Worm (Caenorhabditis elegans) whole organism, young adult: Measurements from ENCODE around the gene F23B2.7.
A peak's percentile ranks its signal among the peaks of the same experiment; 100 is the strongest.

Experiments
- B0035.1 ChIP-seq: sonication (generic microtip); optimal IDR thresholded peaks from 2 replicates; lab custom pipeline; 2016; ENCODE audit warnings: missing genetic modification characterization, mild to moderate bottlenecking, missing compliant biosample characterization, missing genotype, missing genetic modification reagents
- C06A6.2 ChIP-seq: fragments of 200-800 bp; sonication (Bioruptor generic); conservative IDR thresholded peaks from 2 replicates; pipeline ENCODE4 v1.3.6; 2022; ENCODE audit warnings: missing genetic modification characterization, missing compliant biosample characterization
- F10E7.11 ChIP-seq: sonication (generic microtip); optimal IDR thresholded peaks from 2 replicates; lab custom pipeline; 2017; ENCODE audit warnings: mild to moderate bottlenecking, missing genetic modification characterization, moderate library complexity, missing compliant biosample characterization
- F22D6.2 ChIP-seq: sonication (generic microtip); optimal IDR thresholded peaks from 2 replicates; lab custom pipeline; 2016; ENCODE audit warnings: mild to moderate bottlenecking, missing genetic modification characterization, missing compliant biosample characterization
- F37B4.10 ChIP-seq: fragments of 200-800 bp; sonication (Bioruptor generic); IDR thresholded peaks from 2 replicates; pipeline ENCODE4 v1.3.6; 2022; ENCODE audit warnings: missing genetic modification characterization, missing compliant biosample characterization
- F39B2.1 ChIP-seq: fragments of 200-800 bp; sonication (Bioruptor generic); IDR thresholded peaks from 2 replicates; pipeline ENCODE4 v1.3.6; 2022; ENCODE audit warnings: missing genetic modification reagents, missing genetic modification characterization, missing compliant biosample characterization
- F49E8.2 ChIP-seq: sonication (generic microtip); optimal IDR thresholded peaks from 3 replicates; lab custom pipeline; 2017; ENCODE audit warnings: missing genetic modification characterization, mild to moderate bottlenecking, missing compliant biosample characterization, antibody characterized with exemption, moderate library complexity; ENCODE audit not compliant: insufficient read depth
- F52B5.7 ChIP-seq: sonication (generic microtip); optimal IDR thresholded peaks from 2 replicates; lab custom pipeline; 2016; ENCODE audit warnings: mild to moderate bottlenecking, missing genetic modification characterization, missing compliant biosample characterization
- K11D2.4 ChIP-seq: fragments of 200-800 bp; sonication (Bioruptor generic); IDR thresholded peaks from 2 replicates; pipeline ENCODE4 v1.3.6; 2022; ENCODE audit warnings: missing genetic modification reagents, missing genetic modification characterization, missing compliant biosample characterization
- Y53F4B.3 ChIP-seq: fragments of 200-800 bp; sonication (Bioruptor generic); IDR thresholded peaks from 2 replicates; pipeline ENCODE4 v1.3.6; 2022; ENCODE audit warnings: missing genetic modification reagents, missing genetic modification characterization, missing compliant biosample characterization
- Y53G8AR.9 ChIP-seq: fragments of 200-800 bp; sonication (Bioruptor generic); conservative IDR thresholded peaks from 2 replicates; pipeline ENCODE4 v1.3.6; 2022; ENCODE audit warnings: missing genetic modification reagents, missing genetic modification characterization, missing compliant biosample characterization
- Y95B8A.8 ChIP-seq: fragments of 200-800 bp; sonication (Bioruptor generic); IDR thresholded peaks from 2 replicates; pipeline ENCODE4 v1.3.6; 2022; ENCODE audit warnings: missing genetic modification reagents, missing genetic modification characterization, missing compliant biosample characterization
- attf-5 ChIP-seq: fragments of 200-800 bp; sonication (Bioruptor generic); optimal IDR thresholded peaks from 2 replicates; lab custom pipeline; 2018; ENCODE audit warnings: mild to moderate bottlenecking, missing genetic modification characterization, missing compliant biosample characterization
- attf-6 ChIP-seq: fragments of 200-800 bp; sonication (Bioruptor generic); IDR thresholded peaks from 2 replicates; pipeline ENCODE4 v1.3.6; 2022; ENCODE audit warnings: missing genetic modification reagents, missing genetic modification characterization, missing compliant biosample characterization
- bed-2 ChIP-seq: fragments of 200-800 bp; sonication (Bioruptor generic); IDR thresholded peaks from 2 replicates; pipeline ENCODE4 v1.3.6; 2022; ENCODE audit warnings: missing genetic modification reagents, missing genetic modification characterization, missing compliant biosample characterization
- cebp-2 ChIP-seq: fragments of 200-800 bp; sonication (Bioruptor generic); IDR thresholded peaks from 2 replicates; pipeline ENCODE4 v1.3.6; 2022; ENCODE audit warnings: missing genetic modification characterization, missing compliant biosample characterization
- ceh-100 ChIP-seq: fragments of 200-800 bp; sonication (Bioruptor generic); IDR thresholded peaks from 2 replicates; pipeline ENCODE4 v1.3.6; 2022; ENCODE audit warnings: missing genetic modification reagents, missing genetic modification characterization, missing compliant biosample characterization
- ceh-27 ChIP-seq: fragments of 200-800 bp; sonication (Bioruptor generic); optimal IDR thresholded peaks from 2 replicates; lab custom pipeline; 2018; ENCODE audit warnings: mild to moderate bottlenecking, missing genetic modification characterization, moderate library complexity, missing compliant biosample characterization
- dpff-1 ChIP-seq: sonication (generic microtip); optimal IDR thresholded peaks from 2 replicates; lab custom pipeline; 2017; ENCODE audit warnings: mild to moderate bottlenecking, missing genetic modification characterization, missing compliant biosample characterization
- dpl-1 ChIP-seq: fragments of 150-350 bp; optimal IDR thresholded peaks from 2 replicates; lab custom pipeline; 2014; ENCODE audit warnings: missing biosample characterization, missing genetic modification reagents, missing genetic modification characterization
- gei-17 ChIP-seq: fragments of 200-800 bp; sonication (Bioruptor generic); optimal IDR thresholded peaks from 2 replicates; lab custom pipeline; 2018; ENCODE audit warnings: mild to moderate bottlenecking, missing genetic modification characterization, missing compliant biosample characterization
- him-1 ChIP-seq: sonication (generic microtip); optimal IDR thresholded peaks from 2 replicates; lab custom pipeline; 2016; ENCODE audit warnings: missing genotype, missing genetic modification reagents, missing genetic modification characterization, missing compliant biosample characterization
- hlh-26 ChIP-seq: fragments of 200-800 bp; sonication (Bioruptor generic); conservative IDR thresholded peaks from 2 replicates; pipeline ENCODE4 v1.3.6; 2022; ENCODE audit warnings: missing genetic modification reagents, missing genetic modification characterization, missing compliant biosample characterization
- hmg-1.2 ChIP-seq: fragments of 200-800 bp; sonication (Bioruptor generic); IDR thresholded peaks from 2 replicates; pipeline ENCODE4 v1.3.6; 2022; ENCODE audit warnings: missing genetic modification reagents, missing genetic modification characterization, missing compliant biosample characterization
- hmg-20 ChIP-seq: fragments of 200-800 bp; sonication (Bioruptor generic); IDR thresholded peaks from 2 replicates; pipeline ENCODE4 v1.3.6; 2022; ENCODE audit warnings: missing genetic modification reagents, missing genetic modification characterization, missing compliant biosample characterization
- lag-1 ChIP-seq: fragments of 200-800 bp; sonication (Bioruptor generic); IDR thresholded peaks from 2 replicates; pipeline ENCODE4 v1.3.6; 2022; ENCODE audit warnings: missing genetic modification reagents, missing genetic modification characterization, missing compliant biosample characterization
- let-607 ChIP-seq, 2 experiments: fragments of 200-800 bp in 1 of 2; sonication (Bioruptor generic) in 1 of 2; sonication (generic microtip) in 1 of 2; optimal IDR thresholded peaks; 2 replicates each; lab custom pipeline; 2016 to 2018; ENCODE audit warnings: mild to moderate bottlenecking in 2 of 2, missing compliant biosample characterization in 2 of 2, missing genetic modification characterization in 2 of 2, moderate library complexity in 2 of 2, missing genotype in 1 of 2
- lsl-1 ChIP-seq: fragments of 200-800 bp; sonication (Bioruptor generic); optimal IDR thresholded peaks from 2 replicates; lab custom pipeline; 2018; ENCODE audit warnings: mild to moderate bottlenecking, missing genetic modification characterization, moderate library complexity, missing compliant biosample characterization
- madf-10 ChIP-seq: sonication (generic microtip); optimal IDR thresholded peaks from 2 replicates; lab custom pipeline; 2016; ENCODE audit warnings: mild to moderate bottlenecking, missing genetic modification characterization, missing compliant biosample characterization
- madf-6 ChIP-seq: fragments of 200-800 bp; sonication (Bioruptor generic); IDR thresholded peaks from 2 replicates; pipeline ENCODE4 v1.3.6; 2022; ENCODE audit warnings: missing genetic modification reagents, missing genetic modification characterization, missing compliant biosample characterization
- mel-28 ChIP-seq: sonication (generic microtip); optimal IDR thresholded peaks from 2 replicates; lab custom pipeline; 2016; ENCODE audit warnings: borderline replicate concordance, mild to moderate bottlenecking, missing genetic modification characterization, missing compliant biosample characterization
- nfya-1 ChIP-seq: sonication (generic microtip); optimal IDR thresholded peaks from 2 replicates; lab custom pipeline; 2017; ENCODE audit warnings: antibody characterized with exemption, missing compliant biosample characterization, missing genetic modification characterization, borderline replicate concordance; ENCODE audit not compliant: insufficient read depth
- nfya-2 ChIP-seq: fragments of 200-800 bp; sonication (Bioruptor generic); IDR thresholded peaks from 2 replicates; pipeline ENCODE4 v1.3.6; 2022; ENCODE audit warnings: missing genetic modification reagents, missing genetic modification characterization, missing compliant biosample characterization
- nhr-120 ChIP-seq: fragments of 200-800 bp; sonication (Bioruptor generic); IDR thresholded peaks from 2 replicates; pipeline ENCODE4 v1.3.6; 2022; ENCODE audit warnings: missing genetic modification characterization, missing compliant biosample characterization
- rcor-1 ChIP-seq: fragments of 200-800 bp; sonication (Bioruptor generic); IDR thresholded peaks from 2 replicates; pipeline ENCODE4 v1.3.6; 2022; ENCODE audit warnings: missing genetic modification reagents, missing genetic modification characterization, missing compliant biosample characterization
- snpc-1.1 ChIP-seq: sonication (generic microtip); optimal IDR thresholded peaks from 2 replicates; lab custom pipeline; 2017; ENCODE audit warnings: missing genetic modification characterization, mild to moderate bottlenecking, missing compliant biosample characterization, antibody characterized with exemption, moderate library complexity, missing genotype, missing genetic modification reagents; ENCODE audit not compliant: insufficient read depth
- snpc-1.3 ChIP-seq: sonication (generic microtip); optimal IDR thresholded peaks from 2 replicates; lab custom pipeline; 2017; ENCODE audit warnings: missing genetic modification characterization, mild to moderate bottlenecking, missing compliant biosample characterization, antibody characterized with exemption, moderate library complexity, missing genotype, missing genetic modification reagents; ENCODE audit not compliant: insufficient read depth
- snpc-3.4 ChIP-seq: sonication (generic microtip); optimal IDR thresholded peaks from 2 replicates; lab custom pipeline; 2017; ENCODE audit warnings: missing genetic modification characterization, mild to moderate bottlenecking, missing compliant biosample characterization, antibody characterized with exemption, moderate library complexity, missing genotype, missing genetic modification reagents
- sptf-2 ChIP-seq: fragments of 200-800 bp; sonication (Bioruptor generic); optimal IDR thresholded peaks from 2 replicates; lab custom pipeline; 2018; ENCODE audit warnings: mild to moderate bottlenecking, missing genetic modification characterization, missing compliant biosample characterization
- unc-62 ChIP-seq: fragments of 150-350 bp; optimal IDR thresholded peaks from 2 replicates; lab custom pipeline; 2014; ENCODE audit warnings: missing biosample characterization, missing genetic modification reagents, missing genetic modification characterization
- xnd-1 ChIP-seq: sonication (generic microtip); optimal IDR thresholded peaks from 2 replicates; lab custom pipeline; 2016; ENCODE audit warnings: missing genotype, missing genetic modification reagents, missing genetic modification characterization, missing compliant biosample characterization
- zim-3 ChIP-seq: sonication (generic microtip); optimal IDR thresholded peaks from 2 replicates; lab custom pipeline; 2017; ENCODE audit warnings: mild to moderate bottlenecking, missing genetic modification characterization, moderate library complexity, missing compliant biosample characterization
- ztf-18 ChIP-seq: sonication (generic microtip); optimal IDR thresholded peaks from 2 replicates; lab custom pipeline; 2016; ENCODE audit warnings: missing genotype, mild to moderate bottlenecking, missing genetic modification characterization, missing compliant biosample characterization
- ztf-26 ChIP-seq: sonication (generic microtip); optimal IDR thresholded peaks from 2 replicates; lab custom pipeline; 2017; ENCODE audit warnings: missing genetic modification characterization, missing compliant biosample characterization
- ztf-3 ChIP-seq: fragments of 200-800 bp; sonication (Bioruptor generic); optimal IDR thresholded peaks from 2 replicates; lab custom pipeline; 2018; ENCODE audit warnings: mild to moderate bottlenecking, missing genetic modification characterization, missing compliant biosample characterization

F23B2.7 gene

ce11 chrIV:9130605-9131004 is 19.7 kb upstream of the F23B2.7 start (continued):
- TF ChIP-seq ztf-3 (GFP tag; lab: Kevin White, UChicago) (no peak), cebp-2 (no peak), bed-2 (no peak), mel-28 (tag; lab: Kevin White, UChicago) (no peak), sptf-2 (GFP tag; lab: Kevin White, UChicago) (no peak), hmg-20 (GFP tag; lab: Robert Waterston, UW) (0 out of 2 replicates have a peak, but pooled peaks have one; percentile 32), hmg-1.2 (GFP tag; lab: Robert Waterston, UW) (peak; percentile 52; the same call in 1 of the 2 replicates), nfya-1 (tag; lab: Kevin White, UChicago) (no peak), Y53G8AR.9 (GFP tag; lab: Robert Waterston, UW) (no peak), ceh-100 (GFP tag; lab: Robert Waterston, UW) (no peak), lsl-1 (peak; percentile 4), nfya-2 (GFP tag; lab: Robert Waterston, UW) (no peak), attf-5 (GFP tag; lab: Kevin White, UChicago) (no peak), rcor-1 (GFP tag; lab: Robert Waterston, UW) (peak; percentile 46; the same call in 1 of the 2 replicates), him-1 (tag; lab: Kevin White, UChicago) (peak; percentile 1), madf-10 (no peak), hlh-26 (GFP tag; lab: Robert Waterston, UW) (no peak), madf-6 (GFP tag; lab: Robert Waterston, UW) (peak; percentile 69), ceh-27 (GFP tag; lab: Kevin White, UChicago) (no peak), dpl-1 (no peak), zim-3 (tag; lab: Kevin White, UChicago) (no peak), lag-1 (GFP tag; lab: Robert Waterston, UW) (no peak), unc-62 (GFP tag; lab: Kevin White, UChicago) (no peak), snpc-1.1 (tag; lab: Kevin White, UChicago) (peak; percentile 88)

- TF ChIP-seq dpff-1 (tag; lab: Kevin White, UChicago) (no peak), snpc-1.3 (no peak), ztf-18 (tag; lab: Kevin White, UChicago) (no peak), B0035.1 (tag; lab: Kevin White, UChicago) (no peak), Y53F4B.3 (GFP tag; lab: Robert Waterston, UW) (no peak), C06A6.2 (GFP tag; lab: Robert Waterston, UW) (no peak), Y95B8A.8 (GFP tag; lab: Robert Waterston, UW) (no peak), nhr-120 (GFP tag; lab: Robert Waterston, UW) (no peak), snpc-3.4 (no peak), ceh-27 (GFP tag; lab: Kevin White, UChicago) (no peak)
Measured at ce11 chrIV:9135377-9135776, 14.9 kb upstream of the F23B2.7 start, which contains the start of gene delm-1. Gene delm-1, minus strand, starts transcription at chrIV:9135477.

DNA sequence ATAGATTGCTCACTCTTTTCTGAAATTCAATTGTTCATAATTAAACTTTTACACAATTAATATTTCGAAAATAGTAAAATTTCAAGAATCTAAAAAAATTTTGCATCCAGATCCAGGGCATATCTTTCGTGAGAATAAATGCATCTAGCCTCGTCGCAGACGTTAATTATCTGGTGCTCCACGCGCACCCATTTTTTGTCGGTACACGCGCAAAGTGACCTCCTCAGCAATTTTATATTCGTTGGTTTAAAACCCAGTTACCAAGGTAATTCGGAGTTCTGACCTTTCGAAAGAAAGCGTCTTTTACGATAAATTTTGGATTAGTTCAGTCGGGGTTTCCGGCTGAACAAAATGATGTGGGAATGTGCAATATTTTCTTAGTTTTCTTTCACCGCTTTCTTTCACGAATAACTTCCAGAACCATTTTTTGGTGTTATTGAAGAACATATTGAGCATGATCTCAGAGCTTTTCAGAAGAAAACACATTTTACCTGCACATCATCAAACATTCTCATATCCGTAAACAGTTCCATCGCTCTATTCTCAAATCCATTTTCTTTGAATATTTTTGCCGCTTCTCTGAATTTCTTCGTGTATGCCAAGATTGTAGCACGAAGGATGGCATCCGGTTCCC is 10.0 kb upstream of the F23B2.7 start:
- no peak for TF ChIP-seq F22D6.2 (tag; lab: Kevin White, UChicago)
- no peak for TF ChIP-seq let-607 (tag; optimal IDR thresholded peaks at IDR 0.05; lab: Kevin White, UChicago)
- TF ChIP-seq ztf-26 (tag; lab: Kevin White, UChicago), result no peak
- no peak for TF ChIP-seq xnd-1 (tag; lab: Kevin White, UChicago)
- peak; percentile 8 for TF ChIP-seq F49E8.2
- no peak for TF ChIP-seq F10E7.11
- TF ChIP-seq K11D2.4, result no peak
- TF ChIP-seq F39B2.1 (GFP tag; lab: Robert Waterston, UW), result no peak
- TF ChIP-seq F37B4.10, result no peak
- no peak for TF ChIP-seq cebp-2
- TF ChIP-seq F52B5.7 (tag; lab: Kevin White, UChicago), result no peak
- TF ChIP-seq gei-17, result no peak
- peak; percentile 93 for TF ChIP-seq attf-6 (GFP tag; lab: Robert Waterston, UW)
- no peak for TF ChIP-seq attf-5 (GFP tag; lab: Kevin White, UChicago)
